Fruit fly (Drosophila melanogaster): ENCODE data around the gene APC7.

- peak; percentile 87 for TF ChIP-seq h (GFP tag; optimal IDR thresholded peaks at IDR 0.05)
- TF ChIP-seq dl (GFP tag; optimal IDR thresholded peaks at IDR 0.05; ENCODE audit: insufficient read depth in 1 of 2, partially characterized antibody in 2 of 2) = peak in 1 of 2 experiments; percentile 3
- no peak for TF ChIP-seq GATAd (GFP tag; optimal IDR thresholded peaks at IDR 0.05)
- no peak for TF ChIP-seq Dif (GFP tag; optimal IDR thresholded peaks at IDR 0.05; ENCODE audit: partially characterized antibody)
- TF ChIP-seq N (GFP tag; optimal IDR thresholded peaks at IDR 0.05) = no peak
- no peak for TF ChIP-seq Hr78 (GFP tag; optimal IDR thresholded peaks at IDR 0.05)
- peak; percentile 61 for TF ChIP-seq CG32264 (GFP tag; optimal IDR thresholded peaks at IDR 0.05)
- peak; percentile 90 for TF ChIP-seq HLH106 (tag; optimal IDR thresholded peaks at IDR 0.05)
- no peak for TF ChIP-seq Hr83 (GFP tag; optimal IDR thresholded peaks at IDR 0.05; ENCODE audit: poor library complexity, severe bottlenecking)
- TF ChIP-seq CrebA (GFP tag; optimal IDR thresholded peaks at IDR 0.05; ENCODE audit: borderline replicate concordance) = no peak
Measured at dm6 chrX:6624006-6624745, 27.3 kb downstream of the APC7 start.

Data from whole organism, wandering third instar larva.